Fruit fly (Drosophila melanogaster): ENCODE measurements around the gene CG3081.

Gene CG3081

dm6 chrX:4666650-4667360 is 23.0 kb upstream of the CG3081 start, which contains the start of gene CG3009 (continued):
- peak; percentile 98 for TF ChIP-seq CG2678 (tag; optimal IDR thresholded peaks at IDR 0.05)
- peak; percentile 92 for TF ChIP-seq CG13123 (GFP tag; optimal IDR thresholded peaks at IDR 0.05)
- TF ChIP-seq Dek (tag; optimal IDR thresholded peaks at IDR 0.05) = peak; percentile 96
- peak; percentile 96 for TF ChIP-seq ase (GFP tag; IDR thresholded peaks at IDR 0.05)
- TF ChIP-seq z (GFP tag; IDR thresholded peaks at IDR 0.05) = peak; percentile 77
- peak; percentile 98 for TF ChIP-seq CG18619 (GFP tag; optimal IDR thresholded peaks at IDR 0.05)
- TF ChIP-seq CG12744 (GFP tag; optimal IDR thresholded peaks at IDR 0.05) = peak; percentile 97
- TF ChIP-seq CG5245 (GFP tag; optimal IDR thresholded peaks at IDR 0.05) = peak; percentile 95
- TF ChIP-seq Gug (GFP tag; IDR thresholded peaks at IDR 0.05) = peak; percentile 98
- peak; percentile 95 for TF ChIP-seq CG17612 (GFP tag; IDR thresholded peaks at IDR 0.05)
- peak; percentile 93 for TF ChIP-seq CG30431 (GFP tag; optimal IDR thresholded peaks at IDR 0.05)
- peak; percentile 94 for TF ChIP-seq nerfin-1 (tag; optimal IDR thresholded peaks at IDR 0.05)
- peak; percentile 98 for TF ChIP-seq gro (GFP tag; optimal IDR thresholded peaks at IDR 0.05)
- TF ChIP-seq CG17829 (tag; optimal IDR thresholded peaks at IDR 0.05) = peak; percentile 96
- TF ChIP-seq CG31224 (GFP tag; IDR thresholded peaks at IDR 0.05) = peak; percentile 95
- TF ChIP-seq Atf6 (GFP tag; IDR thresholded peaks at IDR 0.05) = peak; percentile 98
- peak; percentile 97 for TF ChIP-seq CG10209 (GFP tag; optimal IDR thresholded peaks at IDR 0.05)
- peak; percentile 96 for TF ChIP-seq Fer3 (tag; optimal IDR thresholded peaks at IDR 0.05)
- peak; percentile 92 for TF ChIP-seq bowl (GFP tag; IDR thresholded peaks at IDR 0.05)
- TF ChIP-seq zfh1 (GFP tag; IDR thresholded peaks at IDR 0.05) = peak; percentile 97
- peak; percentile 96 for TF ChIP-seq vfl (GFP tag; optimal IDR thresholded peaks at IDR 0.05)
- peak; percentile 41; the same call in 1 of the 2 replicates for TF ChIP-seq Dref (GFP tag; IDR thresholded peaks at IDR 0.05)
- peak; percentile 97 for TF ChIP-seq NFAT (GFP tag; IDR thresholded peaks at IDR 0.05)
- peak; percentile 95 for TF ChIP-seq CG4730 (GFP tag; IDR thresholded peaks at IDR 0.05)
- TF ChIP-seq NK7.1 (GFP tag; optimal IDR thresholded peaks at IDR 0.05) = peak; percentile 96
- peak; percentile 96 for TF ChIP-seq CG31441 (GFP tag; IDR thresholded peaks at IDR 0.05)
- TF ChIP-seq slou (GFP tag; optimal IDR thresholded peaks at IDR 0.05) = peak; percentile 94
- peak; percentile 94 for TF ChIP-seq kah (GFP tag; optimal IDR thresholded peaks at IDR 0.05)
- peak; percentile 94 for TF ChIP-seq Blimp-1 (GFP tag; optimal IDR thresholded peaks at IDR 0.05)
- peak; percentile 95 for TF ChIP-seq CG11085 (GFP tag; IDR thresholded peaks at IDR 0.05)
- TF ChIP-seq stwl (tag; optimal IDR thresholded peaks at IDR 0.05) = peak; percentile 26
- peak; percentile 27 for TF ChIP-seq BEAF-32 (GFP tag; optimal IDR thresholded peaks at IDR 0.05)
- TF ChIP-seq CG30020 (tag; optimal IDR thresholded peaks at IDR 0.05) = peak; percentile 72
- TF ChIP-seq CG11398 (GFP tag; optimal IDR thresholded peaks at IDR 0.05) = peak; percentile 97
- TF ChIP-seq pnt (GFP tag; optimal IDR thresholded peaks at IDR 0.05) = peak; percentile 97
- TF ChIP-seq gsb-n (tag; optimal IDR thresholded peaks at IDR 0.05) = peak; percentile 89
- TF ChIP-seq fd96Cb (tag; optimal IDR thresholded peaks at IDR 0.05) = peak; percentile 95
- TF ChIP-seq ems (GFP tag; optimal IDR thresholded peaks at IDR 0.05) = peak; percentile 98
- TF ChIP-seq CG13424 (tag; optimal IDR thresholded peaks at IDR 0.05) = peak; percentile 98
- peak; percentile 98 for TF ChIP-seq Drgx (GFP tag; IDR thresholded peaks at IDR 0.05)
- peak; percentile 97 for TF ChIP-seq disco-r (GFP tag; optimal IDR thresholded peaks at IDR 0.05)
- peak; percentile 77 for TF ChIP-seq ash1 (GFP tag; optimal IDR thresholded peaks at IDR 0.05)
- peak; percentile 83 for TF ChIP-seq CG10959 (GFP tag; IDR thresholded peaks at IDR 0.05)
- peak; percentile 96 for TF ChIP-seq crc (GFP tag; optimal IDR thresholded peaks at IDR 0.05)
- TF ChIP-seq trh (GFP tag; optimal IDR thresholded peaks at IDR 0.05) = peak; percentile 88
- peak; percentile 97 for TF ChIP-seq ERR (GFP tag; optimal IDR thresholded peaks at IDR 0.05)
- TF ChIP-seq p53 (GFP tag; optimal IDR thresholded peaks at IDR 0.05) = peak; percentile 94
- TF ChIP-seq CG1603 (tag; optimal IDR thresholded peaks at IDR 0.05) = peak; percentile 96
- TF ChIP-seq Dad (GFP tag; optimal IDR thresholded peaks at IDR 0.05) = peak; percentile 98
- TF ChIP-seq corto (GFP tag; optimal IDR thresholded peaks at IDR 0.05) = peak; percentile 88

Measured in whole organism, embryonic.